Worm (Caenorhabditis elegans): ENCODE results near the gene K08D9.4.

The K08D9.4 gene

DNA sequence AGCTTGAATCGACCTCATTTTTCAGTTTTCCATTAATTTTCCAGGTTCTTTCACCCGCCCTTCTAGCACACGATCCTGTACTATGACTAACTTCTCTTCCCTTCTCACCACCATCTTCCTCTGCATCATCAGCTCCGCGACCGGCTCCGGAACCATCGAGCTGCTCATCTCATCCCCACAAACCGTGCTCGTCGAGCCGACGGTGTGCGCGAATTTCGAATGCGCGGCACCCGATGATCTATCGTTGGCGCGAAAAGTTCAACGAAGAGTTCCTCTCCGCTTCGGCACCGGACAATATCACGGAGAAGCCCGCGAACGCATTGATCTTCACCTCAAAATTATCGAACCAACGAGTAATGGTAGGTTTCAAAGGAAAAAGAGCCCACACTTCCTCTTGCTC, 9.9 kb upstream of the K08D9.4 start, which contains the start of gene apx-1:
Gene apx-1, plus strand, starts transcription at position 50 of the 400 bp plus-strand sequence.
- TF ChIP-seq ama-1 (optimal IDR thresholded peaks at IDR 0.05): no peak
- TF ChIP-seq ztf-4 (tag; optimal IDR thresholded peaks at IDR 0.05): no peak
- TF ChIP-seq nhr-12 (tag; optimal IDR thresholded peaks at IDR 0.05): no peak
- TF ChIP-seq skn-1 (tag; optimal IDR thresholded peaks at IDR 0.05): no peak
- TF ChIP-seq ceh-16 (tag; optimal IDR thresholded peaks at IDR 0.05): no peak
- no peak for TF ChIP-seq ceh-82 (tag; optimal IDR thresholded peaks at IDR 0.05)
- no peak for TF ChIP-seq Y55F3AM.14 (GFP tag; optimal IDR thresholded peaks at IDR 0.05)
- no peak for TF ChIP-seq egl-27 (tag; optimal IDR thresholded peaks at IDR 0.05)
- TF ChIP-seq aly-2 (tag; optimal IDR thresholded peaks at IDR 0.05): no peak
- no peak for TF ChIP-seq mdl-1 (tag; optimal IDR thresholded peaks at IDR 0.05)
- no peak for TF ChIP-seq nhr-237 (tag; optimal IDR thresholded peaks at IDR 0.05)
- TF ChIP-seq nhr-10 (tag; optimal IDR thresholded peaks at IDR 0.05): no peak
- no peak for TF ChIP-seq sma-3 (GFP tag; optimal IDR thresholded peaks at IDR 0.05)
- TF ChIP-seq lin-39 (tag; optimal IDR thresholded peaks at IDR 0.05): no peak
- TF ChIP-seq alr-1 (tag; optimal IDR thresholded peaks at IDR 0.05): no peak

- TF ChIP-seq unc-55 (GFP tag; optimal IDR thresholded peaks at IDR 0.05): peak; percentile 8
- TF ChIP-seq nhr-23 (tag; optimal IDR thresholded peaks at IDR 0.05): no peak
Measured at ce11 chrV:3208940-3209339, 8.7 kb upstream of the K08D9.4 start.

DNA sequence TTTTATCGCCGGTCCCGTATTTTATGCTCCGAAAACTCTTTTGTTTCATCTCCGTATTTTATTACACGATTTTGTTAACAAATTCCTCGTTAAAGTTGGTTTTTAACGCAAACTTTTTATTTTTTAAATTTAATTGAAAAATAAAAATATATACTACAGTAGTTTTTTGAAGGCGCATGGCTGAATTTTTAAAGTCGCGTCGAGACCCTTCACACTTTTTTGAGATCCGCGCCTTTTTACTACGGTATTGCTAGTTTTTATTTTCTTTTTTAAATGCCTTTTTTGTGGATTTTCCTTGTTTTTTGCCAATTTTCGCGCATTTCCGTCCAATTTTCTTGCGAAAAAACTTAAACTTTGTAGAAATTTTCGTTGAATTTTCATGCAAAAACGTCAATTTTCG, 4.2 kb upstream of the K08D9.4 start:
- TF ChIP-seq nhr-25 (tag; optimal IDR thresholded peaks at IDR 0.05) (no peak), blmp-1 (tag; optimal IDR thresholded peaks at IDR 0.05; ENCODE audit: insufficient read depth) (no peak), lin-39 (tag; optimal IDR thresholded peaks at IDR 0.05) (no peak), nhr-23 (tag; optimal IDR thresholded peaks at IDR 0.05) (no peak), lin-11 (tag; optimal IDR thresholded peaks at IDR 0.05) (no peak), lin-13 (GFP tag; optimal IDR thresholded peaks at IDR 0.05) (no peak), nhr-10 (tag; optimal IDR thresholded peaks at IDR 0.05) (no peak), zag-1 (tag; optimal IDR thresholded peaks at IDR 0.05) (no peak), C34F6.9 (tag; optimal IDR thresholded peaks at IDR 0.05) (no peak), elt-1 (tag; optimal IDR thresholded peaks at IDR 0.05) (no peak), mab-5 (tag; optimal IDR thresholded peaks at IDR 0.05) (no peak), Y55F3AM.14 (GFP tag; optimal IDR thresholded peaks at IDR 0.05) (no peak), egl-27 (tag; optimal IDR thresholded peaks at IDR 0.05) (no peak), ZK546.5 (tag; optimal IDR thresholded peaks at IDR 0.05) (no peak), ztf-11 (tag; optimal IDR thresholded peaks at IDR 0.05) (no peak), ama-1 (optimal IDR thresholded peaks at IDR 0.05) (no peak), lsy-2 (tag; optimal IDR thresholded peaks at IDR 0.05) (no peak)

- TF ChIP-seq nhr-25 (tag; optimal IDR thresholded peaks at IDR 0.05): peak; percentile 51
- peak; percentile 8 for TF ChIP-seq F13H6.1 (tag; optimal IDR thresholded peaks at IDR 0.05)
- TF ChIP-seq nhr-129 (tag; optimal IDR thresholded peaks at IDR 0.05): peak; percentile 9
- TF ChIP-seq sma-9 (GFP tag; optimal IDR thresholded peaks at IDR 0.05): peak; percentile 34
- no peak for TF ChIP-seq sma-9 (tag; optimal IDR thresholded peaks at IDR 0.05)
- no peak for TF ChIP-seq ztf-4 (tag; optimal IDR thresholded peaks at IDR 0.05)
- peak in 1 of 2 experiments; percentile 14 for TF ChIP-seq lsy-2 (tag; optimal IDR thresholded peaks at IDR 0.05)
- TF ChIP-seq nhr-23 (tag; optimal IDR thresholded peaks at IDR 0.05): no peak
- peak; percentile 47 for TF ChIP-seq nhr-11 (tag; optimal IDR thresholded peaks at IDR 0.05)
Measured at ce11 chrV:3196832-3197329, 3.3 kb downstream of the K08D9.4 start, which contains the start of the genes Y73C8B.1 and Y73C8B.5. TSS of gene Y73C8B.1 (minus strand) at chrV:3196882. TSS of gene Y73C8B.5 (plus strand) at chrV:3197268.

DNA sequence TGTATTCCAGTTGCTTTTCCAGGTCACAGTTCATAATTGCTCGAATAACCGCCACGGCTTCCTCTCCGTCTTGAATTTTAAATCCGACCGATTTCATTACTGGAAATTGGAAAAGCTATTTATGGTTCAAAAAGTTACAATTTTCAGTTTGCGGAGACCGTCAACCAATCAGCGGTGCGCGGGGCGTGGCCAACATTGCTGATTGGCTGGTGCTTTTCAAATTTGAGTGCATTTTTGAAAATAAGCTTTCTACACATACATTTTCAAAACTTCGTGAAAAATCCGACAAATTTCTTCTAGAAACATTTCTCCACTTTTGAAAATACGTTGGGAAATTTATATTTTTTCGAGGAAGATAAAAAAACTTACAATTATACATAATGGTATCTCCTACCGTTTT, 4.4 kb downstream of the K08D9.4 start:
- TF ChIP-seq aly-2 (tag; optimal IDR thresholded peaks at IDR 0.05) (no peak), nhr-129 (tag; optimal IDR thresholded peaks at IDR 0.05) (no peak), mbf-1 (tag; optimal IDR thresholded peaks at IDR 0.05) (no peak), blmp-1 (tag; optimal IDR thresholded peaks at IDR 0.05; ENCODE audit: insufficient read depth) (no peak), elt-1 (tag; optimal IDR thresholded peaks at IDR 0.05) (no peak), sma-9 (GFP tag; optimal IDR thresholded peaks at IDR 0.05) (no peak), sma-9 (tag; optimal IDR thresholded peaks at IDR 0.05) (no peak)
